Worm (Caenorhabditis elegans): ENCODE results near the gene srw-48.

The srw-48 gene

ce11 chrV:16406357-16406756 lies 14.4 kb upstream of the srw-48 start:
- TF ChIP-seq sea-1 (GFP tag; conservative IDR thresholded peaks at IDR 0.05), result no peak
- no peak for TF ChIP-seq ceh-13 (GFP tag; optimal IDR thresholded peaks at IDR 0.05)
- no peak for TF ChIP-seq F13C5.2 (tag; optimal IDR thresholded peaks at IDR 0.05)

ce11 chrV:16407663-16408062 lies 13.1 kb upstream of the srw-48 start, which contains the start of gene F26D2.3:
Gene F26D2.3, plus strand, starts transcription at chrV:16407963.
- no peak for TF ChIP-seq ceh-36 (tag; optimal IDR thresholded peaks at IDR 0.05)
- TF ChIP-seq flt-1 (GFP tag; IDR thresholded peaks at IDR 0.05), result no peak
- TF ChIP-seq aly-1 (tag; optimal IDR thresholded peaks at IDR 0.05), result no peak
- TF ChIP-seq tbx-37 (GFP tag; conservative IDR thresholded peaks at IDR 0.05), result no peak
- no peak for TF ChIP-seq hnd-1 (tag; optimal IDR thresholded peaks at IDR 0.05)
- TF ChIP-seq ceh-13 (GFP tag; optimal IDR thresholded peaks at IDR 0.05), result no peak
- no peak for TF ChIP-seq ama-1 (optimal IDR thresholded peaks at IDR 0.05)
- TF ChIP-seq tra-4 (tag; optimal IDR thresholded peaks at IDR 0.05), result no peak
- TF ChIP-seq F13C5.2 (tag; optimal IDR thresholded peaks at IDR 0.05), result no peak
- no peak for TF ChIP-seq scrt-1 (GFP tag; IDR thresholded peaks at IDR 0.05)
- no peak for TF ChIP-seq pes-1 (GFP tag; IDR thresholded peaks at IDR 0.05)
- no peak for TF ChIP-seq ets-7 (tag; optimal IDR thresholded peaks at IDR 0.05)
- no peak for TF ChIP-seq hmg-4 (GFP tag; optimal IDR thresholded peaks at IDR 0.05)
- TF ChIP-seq sea-1 (GFP tag; conservative IDR thresholded peaks at IDR 0.05), result no peak

DNA sequence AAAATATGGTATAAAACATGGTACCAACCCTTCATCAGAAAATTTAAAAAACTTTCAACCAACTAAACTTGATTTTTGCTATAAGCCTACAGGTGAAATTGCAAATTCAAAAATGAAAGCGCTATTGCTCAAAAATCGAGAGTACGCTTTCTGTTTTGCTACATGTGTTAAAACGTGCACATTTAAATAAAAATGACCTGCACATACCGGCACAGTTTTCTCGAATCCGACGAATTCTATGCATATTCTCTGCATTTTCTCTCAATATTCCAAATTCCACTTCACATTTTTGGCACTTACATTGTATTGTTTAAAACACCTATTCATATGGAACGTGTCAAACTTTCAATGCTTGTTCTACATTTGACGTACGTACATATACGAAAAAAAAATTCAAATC lies 10.3 kb upstream of the srw-48 start, which contains the start of gene srh-145:
Gene srh-145, plus strand, starts transcription at position 193 of the 400 bp plus-strand sequence.
- TF ChIP-seq ama-1 (optimal IDR thresholded peaks at IDR 0.05), result no peak
- no peak for TF ChIP-seq hnd-1 (tag; optimal IDR thresholded peaks at IDR 0.05)
- TF ChIP-seq B0310.2 (tag; optimal IDR thresholded peaks at IDR 0.05), result no peak
- no peak for TF ChIP-seq ceh-36 (tag; optimal IDR thresholded peaks at IDR 0.05)
- no peak for TF ChIP-seq aly-1 (tag; optimal IDR thresholded peaks at IDR 0.05)
- TF ChIP-seq hmg-4 (GFP tag; optimal IDR thresholded peaks at IDR 0.05), result no peak
- no peak for TF ChIP-seq ceh-13 (GFP tag; optimal IDR thresholded peaks at IDR 0.05)
- no peak for TF ChIP-seq hmbx-1 (tag; optimal IDR thresholded peaks at IDR 0.05)
- no peak for TF ChIP-seq F13C5.2 (tag; optimal IDR thresholded peaks at IDR 0.05)
- TF ChIP-seq scrt-1 (GFP tag; IDR thresholded peaks at IDR 0.05), result no peak
- no peak for TF ChIP-seq tbx-11 (GFP tag; IDR thresholded peaks at IDR 0.05)

- no peak for TF ChIP-seq sea-1 (GFP tag; conservative IDR thresholded peaks at IDR 0.05)
- TF ChIP-seq B0310.2 (tag; optimal IDR thresholded peaks at IDR 0.05), result no peak
- no peak for TF ChIP-seq hmg-4 (GFP tag; optimal IDR thresholded peaks at IDR 0.05)
- TF ChIP-seq tbx-11 (GFP tag; IDR thresholded peaks at IDR 0.05), result no peak
- no peak for TF ChIP-seq aly-1 (tag; optimal IDR thresholded peaks at IDR 0.05)
- TF ChIP-seq scrt-1 (GFP tag; IDR thresholded peaks at IDR 0.05), result no peak
- TF ChIP-seq tra-4 (tag; optimal IDR thresholded peaks at IDR 0.05), result no peak
- no peak for TF ChIP-seq flt-1 (GFP tag; IDR thresholded peaks at IDR 0.05)
- no peak for TF ChIP-seq tbx-37 (GFP tag; conservative IDR thresholded peaks at IDR 0.05)
- no peak for TF ChIP-seq ceh-13 (GFP tag; optimal IDR thresholded peaks at IDR 0.05)
- no peak for TF ChIP-seq ama-1 (optimal IDR thresholded peaks at IDR 0.05)
- TF ChIP-seq F13C5.2 (tag; optimal IDR thresholded peaks at IDR 0.05), result no peak
- no peak for TF ChIP-seq hnd-1 (tag; optimal IDR thresholded peaks at IDR 0.05)
- TF ChIP-seq pes-1 (GFP tag; IDR thresholded peaks at IDR 0.05), result no peak
- TF ChIP-seq hmbx-1 (tag; optimal IDR thresholded peaks at IDR 0.05), result no peak
- no peak for TF ChIP-seq ets-7 (tag; optimal IDR thresholded peaks at IDR 0.05)
- TF ChIP-seq ceh-36 (tag; optimal IDR thresholded peaks at IDR 0.05), result no peak
These were observed 3.8 kb upstream of the srw-48 start, which contains the start of gene str-55 for ce11 chrV:16417014-16417413. Gene str-55, minus strand, starts transcription at chrV:16417114.

ce11 chrV:16419769-16420168 lies 1.0 kb upstream of the srw-48 start, which contains the start of gene F26D2.16:
Gene F26D2.16, minus strand, starts transcription at chrV:16419869.
- TF ChIP-seq sea-1 (GFP tag; conservative IDR thresholded peaks at IDR 0.05), result no peak
- TF ChIP-seq scrt-1 (GFP tag; IDR thresholded peaks at IDR 0.05), result no peak
- no peak for TF ChIP-seq tbx-37 (GFP tag; conservative IDR thresholded peaks at IDR 0.05)
- no peak for TF ChIP-seq tra-4 (tag; optimal IDR thresholded peaks at IDR 0.05)
- TF ChIP-seq ama-1 (optimal IDR thresholded peaks at IDR 0.05), result no peak
- no peak for TF ChIP-seq ceh-36 (tag; optimal IDR thresholded peaks at IDR 0.05)
- no peak for TF ChIP-seq B0310.2 (tag; optimal IDR thresholded peaks at IDR 0.05)
- no peak for TF ChIP-seq aly-1 (tag; optimal IDR thresholded peaks at IDR 0.05)
- no peak for TF ChIP-seq tbx-11 (GFP tag; IDR thresholded peaks at IDR 0.05)
- no peak for TF ChIP-seq flt-1 (GFP tag; IDR thresholded peaks at IDR 0.05)
- no peak for TF ChIP-seq ets-7 (tag; optimal IDR thresholded peaks at IDR 0.05)

ce11 chrV:16424428-16424827 lies 3.6 kb downstream of the srw-48 start, which contains the start of gene srw-29:
Gene srw-29, minus strand, starts transcription at chrV:16424528.
- no peak for TF ChIP-seq aly-1 (tag; optimal IDR thresholded peaks at IDR 0.05)
- no peak for TF ChIP-seq ceh-13 (GFP tag; optimal IDR thresholded peaks at IDR 0.05)
- TF ChIP-seq pes-1 (GFP tag; IDR thresholded peaks at IDR 0.05), result no peak
- no peak for TF ChIP-seq scrt-1 (GFP tag; IDR thresholded peaks at IDR 0.05)
- TF ChIP-seq sea-1 (GFP tag; conservative IDR thresholded peaks at IDR 0.05), result no peak
- no peak for TF ChIP-seq flt-1 (GFP tag; IDR thresholded peaks at IDR 0.05)
- no peak for TF ChIP-seq ceh-36 (tag; optimal IDR thresholded peaks at IDR 0.05)
- no peak for TF ChIP-seq hmg-4 (GFP tag; optimal IDR thresholded peaks at IDR 0.05)
- no peak for TF ChIP-seq hmbx-1 (tag; optimal IDR thresholded peaks at IDR 0.05)
- TF ChIP-seq B0310.2 (tag; optimal IDR thresholded peaks at IDR 0.05), result no peak
- TF ChIP-seq tra-4 (tag; optimal IDR thresholded peaks at IDR 0.05), result no peak
- no peak for TF ChIP-seq F13C5.2 (tag; optimal IDR thresholded peaks at IDR 0.05)
- TF ChIP-seq ama-1 (optimal IDR thresholded peaks at IDR 0.05), result no peak
- TF ChIP-seq ets-7 (tag; optimal IDR thresholded peaks at IDR 0.05), result no peak
- no peak for TF ChIP-seq hnd-1 (tag; optimal IDR thresholded peaks at IDR 0.05)
- TF ChIP-seq tbx-37 (GFP tag; conservative IDR thresholded peaks at IDR 0.05), result no peak

- TF ChIP-seq ets-7 (tag; optimal IDR thresholded peaks at IDR 0.05), result no peak
These were observed 8.7 kb downstream of the srw-48 start, which contains the start of gene F26D2.10 for ce11 chrV:16429503-16429902. Gene F26D2.10, minus strand, starts transcription at chrV:16429603.

DNA sequence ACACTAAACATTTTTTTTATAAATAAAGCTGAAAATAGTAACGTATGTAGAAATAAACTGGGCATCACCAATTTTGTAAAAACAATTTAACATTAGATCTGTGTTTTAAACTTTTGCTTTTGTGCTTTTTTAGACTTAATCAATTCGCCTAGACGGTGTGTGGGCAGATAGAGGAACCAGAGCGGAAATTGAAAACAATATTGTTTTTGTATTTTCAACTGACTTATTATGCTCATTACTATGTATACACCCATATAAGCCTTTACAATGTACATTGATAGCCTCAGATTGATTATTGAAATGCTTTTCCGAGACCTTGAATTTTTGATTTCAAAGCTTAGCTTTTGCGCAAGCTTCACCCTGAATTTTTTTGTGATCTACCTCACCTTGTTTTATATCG lies 9.1 kb downstream of the srw-48 start, which contains the start of gene str-73:
Gene str-73, plus strand, starts transcription at position 301 of the 400 bp plus-strand sequence.
- TF ChIP-seq aly-1 (tag; optimal IDR thresholded peaks at IDR 0.05), result no peak
- TF ChIP-seq tbx-37 (GFP tag; conservative IDR thresholded peaks at IDR 0.05), result no peak
- TF ChIP-seq hnd-1 (tag; optimal IDR thresholded peaks at IDR 0.05), result no peak
- TF ChIP-seq hmbx-1 (tag; optimal IDR thresholded peaks at IDR 0.05), result no peak
- TF ChIP-seq sea-1 (GFP tag; conservative IDR thresholded peaks at IDR 0.05), result no peak
- no peak for TF ChIP-seq hmg-4 (GFP tag; optimal IDR thresholded peaks at IDR 0.05)
- no peak for TF ChIP-seq scrt-1 (GFP tag; IDR thresholded peaks at IDR 0.05)
- no peak for TF ChIP-seq ceh-36 (tag; optimal IDR thresholded peaks at IDR 0.05)
- no peak for TF ChIP-seq ceh-13 (GFP tag; optimal IDR thresholded peaks at IDR 0.05)
- TF ChIP-seq flt-1 (GFP tag; IDR thresholded peaks at IDR 0.05), result no peak
